Worm (Caenorhabditis elegans): ENCODE results near the gene F11D5.6.

Gene F11D5.6

ce11 chrX:3310702-3311101 lies 15.4 kb downstream of the F11D5.6 start:
- TF ChIP-seq che-1 (tag; optimal IDR thresholded peaks at IDR 0.05) = no peak
- TF ChIP-seq T23F11.4 (GFP tag; optimal IDR thresholded peaks at IDR 0.05) = no peak
- TF ChIP-seq ets-4 (tag; optimal IDR thresholded peaks at IDR 0.05) = no peak

ce11 chrX:3306594-3307296 lies 19.3 kb downstream of the F11D5.6 start:
- TF ChIP-seq pax-1 (tag; optimal IDR thresholded peaks at IDR 0.05) = peak; percentile 99
- TF ChIP-seq ceh-24 (tag; optimal IDR thresholded peaks at IDR 0.05) = no peak

ce11 chrX:3304068-3304467 lies 22.0 kb downstream of the F11D5.6 start, which contains the start of gene F11D5.7:
F11D5.7 (plus strand) TSS chrX:3304368.
- TF ChIP-seq sox-4 (tag; optimal IDR thresholded peaks at IDR 0.05) = no peak
- TF ChIP-seq lim-6 (tag; optimal IDR thresholded peaks at IDR 0.05) = no peak
- no peak for TF ChIP-seq npax-4 (tag; optimal IDR thresholded peaks at IDR 0.05)
- TF ChIP-seq ceh-34 (tag; optimal IDR thresholded peaks at IDR 0.05) = no peak
- TF ChIP-seq pax-1 (tag; optimal IDR thresholded peaks at IDR 0.05) = no peak
- no peak for TF ChIP-seq sdc-2 (tag; optimal IDR thresholded peaks at IDR 0.05)
- no peak for TF ChIP-seq hlh-30 (tag; optimal IDR thresholded peaks at IDR 0.05; ENCODE audit: insufficient read depth)
- no peak for TF ChIP-seq mec-3 (tag; optimal IDR thresholded peaks at IDR 0.05; ENCODE audit: borderline replicate concordance)
- no peak for TF ChIP-seq ttx-3 (tag; optimal IDR thresholded peaks at IDR 0.05)
- TF ChIP-seq ceh-6 (GFP tag; optimal IDR thresholded peaks at IDR 0.05) = no peak
- TF ChIP-seq ceh-22 (tag; optimal IDR thresholded peaks at IDR 0.05) = no peak
- no peak for TF ChIP-seq ceh-9 (tag; optimal IDR thresholded peaks at IDR 0.05)
- TF ChIP-seq tbx-2 (tag; optimal IDR thresholded peaks at IDR 0.05) = no peak
- no peak for TF ChIP-seq lin-11 (tag; optimal IDR thresholded peaks at IDR 0.05)
- no peak for TF ChIP-seq pag-3 (tag; optimal IDR thresholded peaks at IDR 0.05; ENCODE audit: borderline replicate concordance)

ce11 chrX:3301770-3302169 lies 24.3 kb downstream of the F11D5.6 start, which contains the start of gene F11D5.5:
F11D5.5 (plus strand) TSS chrX:3302070.
- TF ChIP-seq ceh-24 (tag; optimal IDR thresholded peaks at IDR 0.05) (no peak), pha-4 (tag; optimal IDR thresholded peaks at IDR 0.05) (no peak), hlh-8 (tag; optimal IDR thresholded peaks at IDR 0.05) (no peak)

ce11 chrX:3300582-3300981 lies 25.5 kb downstream of the F11D5.6 start:
- TF ChIP-seq rnt-1 (tag; optimal IDR thresholded peaks at IDR 0.05) (no peak), nhr-232 (tag; optimal IDR thresholded peaks at IDR 0.05) (no peak), hlh-30 (tag; optimal IDR thresholded peaks at IDR 0.05; ENCODE audit: insufficient read depth) (no peak), hlh-8 (tag; optimal IDR thresholded peaks at IDR 0.05) (no peak), ceh-18 (tag; optimal IDR thresholded peaks at IDR 0.05) (no peak)

- TF ChIP-seq eyg-1 (tag; optimal IDR thresholded peaks at IDR 0.05) (no peak), pqm-1 (tag; optimal IDR thresholded peaks at IDR 0.05) (no peak), ceh-45 (GFP tag; IDR thresholded peaks at IDR 0.05) (no peak), pha-2 (tag; optimal IDR thresholded peaks at IDR 0.05) (no peak), hlh-8 (tag; optimal IDR thresholded peaks at IDR 0.05) (no peak), ceh-19 (GFP tag; optimal IDR thresholded peaks at IDR 0.05) (no peak), C38D4.7 (GFP tag; optimal IDR thresholded peaks at IDR 0.05) (no peak), zip-5 (tag; optimal IDR thresholded peaks at IDR 0.05) (no peak), hlh-30 (tag; optimal IDR thresholded peaks at IDR 0.05; ENCODE audit: insufficient read depth) (no peak), rnt-1 (tag; optimal IDR thresholded peaks at IDR 0.05) (no peak), C08G9.2 (tag; optimal IDR thresholded peaks at IDR 0.05) (no peak), mec-3 (tag; optimal IDR thresholded peaks at IDR 0.05; ENCODE audit: borderline replicate concordance) (no peak), pag-3 (tag; optimal IDR thresholded peaks at IDR 0.05; ENCODE audit: borderline replicate concordance) (no peak), ceh-34 (tag; optimal IDR thresholded peaks at IDR 0.05) (no peak), tbx-7 (tag; optimal IDR thresholded peaks at IDR 0.05) (no peak), ttx-3 (tag; optimal IDR thresholded peaks at IDR 0.05) (no peak), sox-2 (GFP tag; IDR thresholded peaks at IDR 0.05) (no peak), pros-1 (tag; optimal IDR thresholded peaks at IDR 0.05) (no peak), K09A11.1 (tag; optimal IDR thresholded peaks at IDR 0.05; ENCODE audit: insufficient read depth) (no peak)
These were observed 27.5 kb downstream of the F11D5.6 start, which contains the start of gene K09C4.1 for ce11 chrX:3298582-3298981. K09C4.1 (plus strand) TSS chrX:3298882.
